Worm (Caenorhabditis elegans): Measurements from ENCODE around the gene lin-31.
A peak's percentile ranks its signal among the peaks of the same experiment; 100 is the strongest.

Gene lin-31

ce11 chrII:3935990-3936389 lies 46.4 kb upstream of the lin-31 start:
- TF ChIP-seq ztf-4 (tag; optimal IDR thresholded peaks at IDR 0.05) (no peak), blmp-1 (tag; optimal IDR thresholded peaks at IDR 0.05) (no peak), pag-3 (tag; optimal IDR thresholded peaks at IDR 0.05; ENCODE audit: borderline replicate concordance, insufficient read depth) (no peak)

- TF ChIP-seq ceh-8 (GFP tag; optimal IDR thresholded peaks at IDR 0.05) (peak; percentile 36), nhr-90 (tag; optimal IDR thresholded peaks at IDR 0.05; ENCODE audit: poor library complexity) (no peak)
Measured at ce11 chrII:3947404-3947803, 34.9 kb upstream of the lin-31 start.

- TF ChIP-seq alr-1 (tag; optimal IDR thresholded peaks at IDR 0.05; ENCODE audit: borderline replicate concordance): no peak
- TF ChIP-seq lin-14 (GFP tag; optimal IDR thresholded peaks at IDR 0.05): peak; percentile 66
- peak in 1 of 2 experiments; percentile 12 for TF ChIP-seq lsy-2 (tag; optimal IDR thresholded peaks at IDR 0.05)
- peak; percentile 47 for TF ChIP-seq fkh-10 (GFP tag; optimal IDR thresholded peaks at IDR 0.05)
Measured at ce11 chrII:3948507-3948906, 33.8 kb upstream of the lin-31 start.

- TF ChIP-seq fkh-4 (tag; optimal IDR thresholded peaks at IDR 0.05; ENCODE audit: borderline replicate concordance) (no peak), ztf-11 (tag; optimal IDR thresholded peaks at IDR 0.05) (no peak), ceh-90 (tag; optimal IDR thresholded peaks at IDR 0.05) (no peak), lin-13 (GFP tag; optimal IDR thresholded peaks at IDR 0.05) (no peak), ceh-82 (tag; optimal IDR thresholded peaks at IDR 0.05) (no peak), nhr-71 (tag; optimal IDR thresholded peaks at IDR 0.05) (no peak), nhr-85 (tag) (no peak), aly-2 (tag; optimal IDR thresholded peaks at IDR 0.05) (no peak), zip-4 (GFP tag; optimal IDR thresholded peaks at IDR 0.05) (no peak), elt-3 (tag; optimal IDR thresholded peaks at IDR 0.05) (no peak), egl-27 (tag; optimal IDR thresholded peaks at IDR 0.05) (no peak), lir-3 (tag; optimal IDR thresholded peaks at IDR 0.05; ENCODE audit: poor library complexity) (no peak), rnt-1 (tag; optimal IDR thresholded peaks at IDR 0.05) (no peak)
Measured at ce11 chrII:3950077-3950476, 32.3 kb upstream of the lin-31 start, which contains the start of gene sea-2. Gene sea-2 (plus strand): TSS chrII:3950377.

ce11 chrII:3951354-3951753 lies 31.0 kb upstream of the lin-31 start:
- TF ChIP-seq mep-1 (tag; optimal IDR thresholded peaks at IDR 0.05) (peak; percentile 30), isw-1 (GFP tag; IDR thresholded peaks at IDR 0.05) (no peak), snu-23 (GFP tag; optimal IDR thresholded peaks at IDR 0.05) (peak; percentile 51), hlh-17 (GFP tag; optimal IDR thresholded peaks at IDR 0.05; ENCODE audit: borderline replicate concordance) (no peak), alr-1 (tag; optimal IDR thresholded peaks at IDR 0.05; ENCODE audit: borderline replicate concordance) (no peak), mab-9 (GFP tag; IDR thresholded peaks at IDR 0.05) (no peak), tbx-2 (tag; optimal IDR thresholded peaks at IDR 0.05) (peak; percentile 33), unc-30 (tag; optimal IDR thresholded peaks at IDR 0.05) (no peak), nhr-71 (tag; optimal IDR thresholded peaks at IDR 0.05) (peak; percentile 39), tlp-1 (tag; optimal IDR thresholded peaks at IDR 0.05) (no peak), fos-1 (tag; optimal IDR thresholded peaks at IDR 0.05) (peak; percentile 20), efl-1 (optimal IDR thresholded peaks at IDR 0.05) (peak in 1 of 2 experiments; percentile 28), efl-1 (GFP tag; optimal IDR thresholded peaks at IDR 0.05 in 1 of 2) (peak in 1 of 2 experiments; percentile 65), rnt-1 (tag; optimal IDR thresholded peaks at IDR 0.05) (peak; percentile 10), sptf-1 (tag; optimal IDR thresholded peaks at IDR 0.05) (no peak), grh-1 (GFP tag; IDR thresholded peaks at IDR 0.05) (peak; percentile 90), ces-1 (GFP tag; optimal IDR thresholded peaks at IDR 0.05) (no peak), lin-39 (tag; optimal IDR thresholded peaks at IDR 0.05) (no peak), elt-3 (tag; optimal IDR thresholded peaks at IDR 0.05) (peak in 2 of 6 experiments; percentile 29 to 42), lsy-2 (tag; optimal IDR thresholded peaks at IDR 0.05) (peak in 1 of 2 experiments; percentile 47), jun-1 (tag; optimal IDR thresholded peaks at IDR 0.05) (peak; percentile 18), nhr-47 (tag; optimal IDR thresholded peaks at IDR 0.05) (no peak), dpl-1 (GFP tag; optimal IDR thresholded peaks at IDR 0.05) (peak in 1 of 3 experiments; percentile 19), mdl-1 (tag; optimal IDR thresholded peaks at IDR 0.05) (no peak), swsn-7 (tag; optimal IDR thresholded peaks at IDR 0.05) (peak; percentile 1), lin-35 (GFP tag; optimal IDR thresholded peaks at IDR 0.05) (peak in 1 of 2 experiments; percentile 42), nhr-77 (tag; optimal IDR thresholded peaks at IDR 0.05) (peak; percentile 6), nhr-85 (tag) (peak; percentile 88)

All from whole organism, L1 larva.